Fruit fly (Drosophila melanogaster): ENCODE data around the gene CG13999.
A peak's percentile ranks its signal among the peaks of the same experiment; 100 is the strongest.

CG13999 gene

DNA sequence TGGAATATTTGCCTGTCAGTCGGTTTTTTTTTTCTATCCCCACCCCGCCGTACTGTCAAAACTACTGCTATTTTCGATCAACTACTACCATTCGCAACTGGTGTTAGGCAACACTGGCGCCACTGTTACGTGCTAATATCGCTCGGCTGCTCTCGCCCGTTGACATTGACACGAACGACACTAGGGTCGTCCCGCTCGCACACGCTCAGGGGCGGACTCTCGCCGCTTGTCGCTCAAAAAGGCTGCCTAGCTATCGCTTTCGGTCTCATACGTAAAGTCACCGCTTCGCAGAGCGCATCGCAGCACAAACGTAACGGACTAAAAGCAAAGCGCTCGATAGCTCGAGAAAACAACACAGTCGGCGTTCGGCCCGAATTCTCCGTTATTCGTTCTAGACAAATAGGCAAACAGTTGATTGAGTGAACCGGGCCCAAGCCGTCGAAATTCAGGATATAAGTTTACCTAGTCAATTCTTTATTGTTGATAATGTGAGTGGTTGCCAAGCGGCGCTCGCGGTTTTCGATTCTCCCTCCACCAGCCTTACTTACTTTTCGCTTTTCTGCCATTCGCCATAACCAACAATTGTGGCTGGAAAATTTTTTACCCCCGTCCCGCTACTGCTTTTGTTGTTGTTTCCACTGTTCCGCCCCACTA is 26.2 kb upstream of the CG13999 start (continued):
- TF ChIP-seq CG17612 (GFP tag; IDR thresholded peaks at IDR 0.05) = no peak
- peak; percentile 51 for TF ChIP-seq CG12155 (GFP tag; optimal IDR thresholded peaks at IDR 0.05)
- TF ChIP-seq BtbVII (GFP tag; optimal IDR thresholded peaks at IDR 0.05) = no peak
- TF ChIP-seq trh (GFP tag; optimal IDR thresholded peaks at IDR 0.05) = no peak
- TF ChIP-seq E2f1 (GFP tag; IDR thresholded peaks at IDR 0.05) = no peak
- peak; percentile 15 for TF ChIP-seq CG17912 (GFP tag; optimal IDR thresholded peaks at IDR 0.05)
- no peak for TF ChIP-seq CG30431 (GFP tag; optimal IDR thresholded peaks at IDR 0.05)
- no peak for TF ChIP-seq dmrt11E (tag; optimal IDR thresholded peaks at IDR 0.05)
- no peak for TF ChIP-seq CG4404 (GFP tag; IDR thresholded peaks at IDR 0.05)
- no peak for TF ChIP-seq CG6683 (GFP tag; optimal IDR thresholded peaks at IDR 0.05)
- peak; percentile 8 for TF ChIP-seq sqz (GFP tag; optimal IDR thresholded peaks at IDR 0.05)
- TF ChIP-seq CG13123 (GFP tag; optimal IDR thresholded peaks at IDR 0.05) = no peak
- peak; percentile 34 for TF ChIP-seq pfk (GFP tag; optimal IDR thresholded peaks at IDR 0.05)
- peak; percentile 41 for TF ChIP-seq Dek (tag; optimal IDR thresholded peaks at IDR 0.05)
- peak; percentile 45 for TF ChIP-seq CoRest (tag; optimal IDR thresholded peaks at IDR 0.05)
- no peak for TF ChIP-seq NFAT (GFP tag; IDR thresholded peaks at IDR 0.05)
- no peak for TF ChIP-seq zfh1 (GFP tag; IDR thresholded peaks at IDR 0.05)
- no peak for TF ChIP-seq Sox102F (GFP tag; optimal IDR thresholded peaks at IDR 0.05)
- TF ChIP-seq CG17361 (GFP tag; IDR thresholded peaks at IDR 0.05) = no peak
- no peak for TF ChIP-seq disco-r (GFP tag; optimal IDR thresholded peaks at IDR 0.05)
- peak; percentile 43 for TF ChIP-seq HmgD (GFP tag; optimal IDR thresholded peaks at IDR 0.05)
- TF ChIP-seq Dbx (GFP tag; IDR thresholded peaks at IDR 0.05) = no peak
- TF ChIP-seq sens (GFP tag) = peak; percentile 60
- no peak for TF ChIP-seq jigr1 (GFP tag; IDR thresholded peaks at IDR 0.05)
- peak; percentile 4 for TF ChIP-seq fd64A (GFP tag; optimal IDR thresholded peaks at IDR 0.05)
- no peak for TF ChIP-seq CG10321 (GFP tag; IDR thresholded peaks at IDR 0.05)
- TF ChIP-seq CG14860 (GFP tag; IDR thresholded peaks at IDR 0.05; ENCODE audit: partially characterized antibody) = no peak
- TF ChIP-seq CG4424 (GFP tag; optimal IDR thresholded peaks at IDR 0.05) = peak; percentile 100
- TF ChIP-seq crc (GFP tag; optimal IDR thresholded peaks at IDR 0.05) = no peak
- no peak for TF ChIP-seq CG9215 (GFP tag; IDR thresholded peaks at IDR 0.05)

- TF ChIP-seq CG3847 (GFP tag; IDR thresholded peaks at IDR 0.05) (no peak), amos (GFP tag; IDR thresholded peaks at IDR 0.05; ENCODE audit: partially characterized antibody) (no peak), tna (GFP tag; IDR thresholded peaks at IDR 0.05; ENCODE audit: partially characterized antibody) (no peak), CG6254 (GFP tag; optimal IDR thresholded peaks at IDR 0.05) (no peak), CG3726 (GFP tag; IDR thresholded peaks at IDR 0.05) (no peak), NK7.1 (GFP tag; optimal IDR thresholded peaks at IDR 0.05) (no peak), ranshi (GFP tag; IDR thresholded peaks at IDR 0.05) (no peak), PHDP (tag; optimal IDR thresholded peaks at IDR 0.05) (peak; percentile 41), Nf-YA (GFP tag; IDR thresholded peaks at IDR 0.05) (no peak), Dip3 (GFP tag; optimal IDR thresholded peaks at IDR 0.05) (no peak), CG30020 (tag; optimal IDR thresholded peaks at IDR 0.05) (peak; percentile 66), ems (GFP tag; optimal IDR thresholded peaks at IDR 0.05) (no peak), CG7928 (GFP tag; optimal IDR thresholded peaks at IDR 0.05) (peak; percentile 96), CG15601 (tag; optimal IDR thresholded peaks at IDR 0.05) (peak; percentile 9), gce (GFP tag; IDR thresholded peaks at IDR 0.05) (no peak), vnd (GFP tag; IDR thresholded peaks at IDR 0.05; ENCODE audit: partially characterized antibody) (no peak), CTCF (GFP tag; optimal IDR thresholded peaks at IDR 0.05) (no peak), CG33213 (GFP tag; optimal IDR thresholded peaks at IDR 0.05) (peak; percentile 53), CG10147 (GFP tag; optimal IDR thresholded peaks at IDR 0.05) (peak; percentile 15), D (optimal IDR thresholded peaks at IDR 0.05) (no peak), D (GFP tag; optimal IDR thresholded peaks at IDR 0.05) (no peak)
Observed at dm6 chr2L:5981433-5982333, 25.4 kb upstream of the CG13999 start, which contains the start of gene eIF4A. TSS of gene eIF4A (plus strand) at chr2L:5981764.
